Fruit fly (Drosophila melanogaster): ENCODE results near the gene wrd.

DNA sequence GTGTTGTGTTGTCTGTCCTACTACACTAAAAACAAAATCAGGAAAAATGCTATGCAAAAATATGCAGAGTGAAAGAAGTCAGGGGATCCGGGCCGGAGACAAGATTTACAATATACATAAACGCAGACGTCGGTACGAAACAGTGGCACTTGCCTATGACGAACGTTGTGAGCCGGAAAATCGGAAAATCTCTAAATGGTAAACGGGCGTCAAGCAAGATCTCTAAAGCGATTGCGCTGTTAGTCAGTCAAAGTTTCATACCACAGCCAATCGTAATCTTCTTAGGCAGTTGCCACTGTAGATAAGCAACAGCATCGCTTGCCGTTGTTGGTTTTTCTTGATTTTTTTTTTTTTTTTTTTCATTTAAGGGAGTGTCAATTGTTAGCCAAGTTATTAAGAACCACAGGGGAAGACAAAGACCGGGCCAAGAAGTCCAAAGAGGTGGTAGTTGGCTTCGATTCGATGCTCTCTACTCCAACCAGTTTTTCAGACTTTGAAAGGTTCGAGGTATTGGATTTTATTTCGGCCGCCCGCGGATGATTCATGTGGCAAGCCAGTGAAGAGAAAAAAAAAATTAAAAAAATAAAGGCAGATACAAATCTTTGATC, 42.4 kb upstream of the wrd start:
- no peak for TF ChIP-seq psq (optimal IDR thresholded peaks at IDR 0.05)
- no peak for TF ChIP-seq Dll (optimal IDR thresholded peaks at IDR 0.05)
- no peak for TF ChIP-seq pan (optimal IDR thresholded peaks at IDR 0.05)
